Worm (Caenorhabditis elegans): Measurements from ENCODE around the gene mrps-22.

- TF ChIP-seq nhr-237 (tag; optimal IDR thresholded peaks at IDR 0.05) (no peak), nhr-76 (tag; optimal IDR thresholded peaks at IDR 0.05) (no peak), jun-1 (tag; optimal IDR thresholded peaks at IDR 0.05) (no peak), isw-1 (GFP tag; IDR thresholded peaks at IDR 0.05) (no peak), zag-1 (tag; optimal IDR thresholded peaks at IDR 0.05) (no peak), elt-2 (tag; optimal IDR thresholded peaks at IDR 0.05) (peak; percentile 80)
These were observed 44.7 kb downstream of the mrps-22 start for ce11 chrII:10627086-10627485.
